6 worm cellular contexts compared by ENCODE assay signal in the genomic region with DNA sequence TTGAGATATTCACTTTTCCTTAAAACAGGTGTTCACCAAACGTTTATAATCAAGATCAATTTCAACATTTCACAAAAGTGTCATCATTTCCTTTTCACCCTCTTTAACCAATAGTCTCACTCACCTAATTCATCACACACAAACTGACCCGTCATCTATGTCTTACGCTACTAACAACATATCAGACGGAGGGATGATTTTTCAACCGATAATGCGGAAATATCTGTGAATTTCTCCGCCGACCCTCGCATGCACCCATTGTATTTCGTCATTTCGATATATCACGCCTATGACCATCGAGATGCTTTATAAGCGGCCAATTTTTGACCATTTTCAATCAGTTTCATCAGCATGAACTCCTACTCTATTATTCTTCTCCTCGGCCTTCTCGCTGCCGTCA.
TF ChIP-seq lines count a peak whose summit lies in the region.

A gene (plus strand): TSS at position 352 of the 400 bp plus-strand sequence.

TF ChIP-seq in whole organism, L1 larva, 84 proteins besides CTCF, POLR2A, EP300 and RAD21 (continues in another document):
- TF ChIP-seq lin-14 (GFP tag; optimal IDR thresholded peaks at IDR 0.05; lab: Kevin White, UChicago), result peak; percentile 68
- no peak for TF ChIP-seq nhr-90 (tag; optimal IDR thresholded peaks at IDR 0.05; lab: Kevin White, UChicago; ENCODE audit: poor library complexity)
- no peak for TF ChIP-seq grh-1 (GFP tag; IDR thresholded peaks at IDR 0.05; lab: Robert Waterston, UW)
- TF ChIP-seq ceh-63 (GFP tag; optimal IDR thresholded peaks at IDR 0.05; lab: Kevin White, UChicago), result no peak
- no peak for TF ChIP-seq nhr-237 (tag; optimal IDR thresholded peaks at IDR 0.05; lab: Kevin White, UChicago)
- peak in 1 of 2 experiments; percentile 11 for TF ChIP-seq lsy-2 (tag; optimal IDR thresholded peaks at IDR 0.05; lab: Kevin White, UChicago)
- TF ChIP-seq blmp-1 (tag; optimal IDR thresholded peaks at IDR 0.05; lab: Kevin White, UChicago), result peak; percentile 88
- peak; percentile 44 for TF ChIP-seq snu-23 (GFP tag; optimal IDR thresholded peaks at IDR 0.05; lab: Kevin White, UChicago)
- peak; percentile 25 for TF ChIP-seq mep-1 (tag; optimal IDR thresholded peaks at IDR 0.05; lab: Kevin White, UChicago)
- peak; percentile 32 for TF ChIP-seq nhr-71 (tag; optimal IDR thresholded peaks at IDR 0.05; lab: Kevin White, UChicago)
- TF ChIP-seq vab-15 (tag; optimal IDR thresholded peaks at IDR 0.05; lab: Kevin White, UChicago), result no peak
- TF ChIP-seq nhr-20 (tag; optimal IDR thresholded peaks at IDR 0.05; lab: Kevin White, UChicago), result peak; percentile 63
- TF ChIP-seq ceh-90 (tag; optimal IDR thresholded peaks at IDR 0.05; lab: Kevin White, UChicago), result no peak
- no peak for TF ChIP-seq nhr-11 (tag; optimal IDR thresholded peaks at IDR 0.05; lab: Kevin White, UChicago)

TF ChIP-seq in whole organism, L2 larva, 48 proteins besides CTCF, POLR2A, EP300 and RAD21 (continues in another document):
- TF ChIP-seq ceh-16 (tag; optimal IDR thresholded peaks at IDR 0.05; lab: Kevin White, UChicago) (peak; percentile 78), nhr-12 (tag; optimal IDR thresholded peaks at IDR 0.05; lab: Kevin White, UChicago) (no peak), peb-1 (tag; optimal IDR thresholded peaks at IDR 0.05; lab: Kevin White, UChicago) (no peak), unc-55 (GFP tag; optimal IDR thresholded peaks at IDR 0.05; lab: Kevin White, UChicago) (no peak), unc-62 (GFP tag; optimal IDR thresholded peaks at IDR 0.05; lab: Kevin White, UChicago) (no peak), lin-11 (tag; optimal IDR thresholded peaks at IDR 0.05; lab: Kevin White, UChicago) (no peak), dmd-4 (tag; optimal IDR thresholded peaks at IDR 0.05; lab: Kevin White, UChicago) (no peak), nhr-21 (tag; optimal IDR thresholded peaks at IDR 0.05; lab: Kevin White, UChicago) (peak; percentile 38), F13H6.1 (tag; optimal IDR thresholded peaks at IDR 0.05; lab: Kevin White, UChicago) (no peak), crh-2 (tag; optimal IDR thresholded peaks at IDR 0.05; lab: Kevin White, UChicago) (no peak), sma-9 (GFP tag; optimal IDR thresholded peaks at IDR 0.05; lab: Kevin White, UChicago) (peak; percentile 60), sma-9 (tag; optimal IDR thresholded peaks at IDR 0.05; lab: Kevin White, UChicago) (no peak), nhr-25 (tag; optimal IDR thresholded peaks at IDR 0.05; lab: Kevin White, UChicago) (peak; percentile 83), lsy-2 (tag; optimal IDR thresholded peaks at IDR 0.05; lab: Kevin White, UChicago) (no peak), mab-5 (tag; optimal IDR thresholded peaks at IDR 0.05; lab: Kevin White, UChicago) (no peak), mdl-1 (tag; optimal IDR thresholded peaks at IDR 0.05; lab: Kevin White, UChicago) (no peak)

TF ChIP-seq in whole organism, L3 larva, 47 proteins besides CTCF, POLR2A, EP300 and RAD21 (continues in another document):
- TF ChIP-seq mml-1 (tag; optimal IDR thresholded peaks at IDR 0.05; lab: Kevin White, UChicago) (no peak), ceh-28 (tag; optimal IDR thresholded peaks at IDR 0.05; lab: Kevin White, UChicago) (peak; percentile 26), elt-3 (tag; optimal IDR thresholded peaks at IDR 0.05; lab: Kevin White, UChicago) (no peak), elt-1 (tag; optimal IDR thresholded peaks at IDR 0.05; lab: Kevin White, UChicago) (peak; percentile 83), nhr-43 (tag; optimal IDR thresholded peaks at IDR 0.05; lab: Kevin White, UChicago; ENCODE audit: poor library complexity, severe bottlenecking) (peak; percentile 32), lin-15B (tag; optimal IDR thresholded peaks at IDR 0.05; lab: Kevin White, UChicago) (no peak), nhr-12 (tag; optimal IDR thresholded peaks at IDR 0.05; lab: Kevin White, UChicago) (no peak), lsy-12 (tag; optimal IDR thresholded peaks at IDR 0.05; lab: Kevin White, UChicago) (no peak), ZK546.5 (tag; optimal IDR thresholded peaks at IDR 0.05; lab: Kevin White, UChicago) (no peak), nhr-23 (tag; optimal IDR thresholded peaks at IDR 0.05; lab: Kevin White, UChicago) (peak; percentile 81), fkh-2 (tag; optimal IDR thresholded peaks at IDR 0.05; lab: Kevin White, UChicago) (no peak), mdl-1 (tag; optimal IDR thresholded peaks at IDR 0.05; lab: Kevin White, UChicago) (no peak), ama-1 (optimal IDR thresholded peaks at IDR 0.05; lab: Kevin White, UChicago) (no peak), unc-62 (GFP tag; optimal IDR thresholded peaks at IDR 0.05; lab: Kevin White, UChicago) (no peak), zag-1 (tag; optimal IDR thresholded peaks at IDR 0.05; lab: Kevin White, UChicago) (no peak), nhr-77 (tag; optimal IDR thresholded peaks at IDR 0.05; lab: Kevin White, UChicago) (no peak)

TF ChIP-seq in whole organism, L4 larva, 104 proteins besides CTCF, POLR2A, EP300 and RAD21:
- TF ChIP-seq hlh-30 (tag; optimal IDR thresholded peaks at IDR 0.05; lab: Kevin White, UChicago; ENCODE audit: insufficient read depth) (peak; percentile 32), nhr-28 (tag; optimal IDR thresholded peaks at IDR 0.05; lab: Kevin White, UChicago) (peak; percentile 16), nhr-41 (GFP tag; IDR thresholded peaks at IDR 0.05; lab: Robert Waterston, UW) (no peak), nhr-42 (GFP tag; IDR thresholded peaks at IDR 0.05; lab: Robert Waterston, UW) (no peak), lin-1 (GFP tag; IDR thresholded peaks at IDR 0.05; lab: Robert Waterston, UW) (no peak), mxl-3 (GFP tag; optimal IDR thresholded peaks at IDR 0.05; lab: Kevin White, UChicago) (peak; percentile 54), mdl-1 (tag; optimal IDR thresholded peaks at IDR 0.05; lab: Kevin White, UChicago) (peak in 1 of 2 experiments; percentile 21)
TF ChIP-seq in whole organism, L4 larva: peak in this region for 4.

TF ChIP-seq in whole organism, mixed stage, embryonic, 35 proteins besides CTCF, POLR2A, EP300 and RAD21:
- TF ChIP-seq cnd-1 (tag; optimal IDR thresholded peaks at IDR 0.05; lab: Kevin White, UChicago) (no peak), nhr-76 (tag; optimal IDR thresholded peaks at IDR 0.05; lab: Kevin White, UChicago) (no peak), elt-3 (tag; optimal IDR thresholded peaks at IDR 0.05; lab: Kevin White, UChicago) (no peak), ces-1 (GFP tag; optimal IDR thresholded peaks at IDR 0.05; lab: Kevin White, UChicago) (no peak), elt-1 (tag; optimal IDR thresholded peaks at IDR 0.05; lab: Kevin White, UChicago; ENCODE audit: borderline replicate concordance, insufficient read depth) (peak; percentile 57), M03D4.4 (tag; optimal IDR thresholded peaks at IDR 0.05; lab: Kevin White, UChicago) (no peak), hlh-1 (tag; optimal IDR thresholded peaks at IDR 0.05; lab: Kevin White, UChicago) (no peak), snpc-4 (tag; optimal IDR thresholded peaks at IDR 0.05; lab: Kevin White, UChicago) (no peak), flh-1 (GFP tag; optimal IDR thresholded peaks at IDR 0.05; lab: Kevin White, UChicago) (no peak), unc-62 (GFP tag; optimal IDR thresholded peaks at IDR 0.05; lab: Kevin White, UChicago) (peak; percentile 8), bed-3 (GFP tag; optimal IDR thresholded peaks at IDR 0.05; lab: Kevin White, UChicago) (no peak), ceh-39 (tag; optimal IDR thresholded peaks at IDR 0.05; lab: Kevin White, UChicago) (no peak), lsy-2 (tag; optimal IDR thresholded peaks at IDR 0.05; lab: Kevin White, UChicago) (no peak), mab-5 (tag; optimal IDR thresholded peaks at IDR 0.05; lab: Kevin White, UChicago) (no peak), lin-13 (tag; optimal IDR thresholded peaks at IDR 0.05; lab: Kevin White, UChicago) (no peak)

TF ChIP-seq in whole organism, young adult, 124 proteins besides CTCF, POLR2A, EP300 and RAD21:
- TF ChIP-seq chd-7 (tag; optimal IDR thresholded peaks at IDR 0.05; lab: Kevin White, UChicago) (peak; percentile 22), Y53G8AR.9 (GFP tag; conservative IDR thresholded peaks at IDR 0.05; lab: Robert Waterston, UW) (no peak)
